Worm (Caenorhabditis elegans) whole organism, early embryonic: ENCODE data around the gene Y51H7BR.7.

Experiments used
- ama-1 ChIP-seq: fragments of 150-350 bp; optimal IDR thresholded peaks from 2 replicates; lab custom pipeline; 2014
- ceh-13 ChIP-seq: fragments of 200-800 bp; sonication (Bioruptor generic); optimal IDR thresholded peaks from 2 replicates; lab custom pipeline; 2018; ENCODE audit warnings: mild to moderate bottlenecking, missing genetic modification characterization, missing compliant biosample characterization
- ceh-36 ChIP-seq: sonication (generic microtip); optimal IDR thresholded peaks from 2 replicates; lab custom pipeline; 2016; ENCODE audit warnings: missing genetic modification characterization, inconsistent platforms, missing compliant biosample characterization
- hnd-1 ChIP-seq: sonication (generic microtip); optimal IDR thresholded peaks from 2 replicates; lab custom pipeline; 2016; ENCODE audit warnings: missing genetic modification characterization, missing compliant biosample characterization
- scrt-1 ChIP-seq: fragments of 200-800 bp; sonication (Bioruptor generic); IDR thresholded peaks from 2 replicates; pipeline ENCODE4 v1.3.6; 2022; ENCODE audit warnings: missing genetic modification characterization, missing compliant biosample characterization

DNA sequence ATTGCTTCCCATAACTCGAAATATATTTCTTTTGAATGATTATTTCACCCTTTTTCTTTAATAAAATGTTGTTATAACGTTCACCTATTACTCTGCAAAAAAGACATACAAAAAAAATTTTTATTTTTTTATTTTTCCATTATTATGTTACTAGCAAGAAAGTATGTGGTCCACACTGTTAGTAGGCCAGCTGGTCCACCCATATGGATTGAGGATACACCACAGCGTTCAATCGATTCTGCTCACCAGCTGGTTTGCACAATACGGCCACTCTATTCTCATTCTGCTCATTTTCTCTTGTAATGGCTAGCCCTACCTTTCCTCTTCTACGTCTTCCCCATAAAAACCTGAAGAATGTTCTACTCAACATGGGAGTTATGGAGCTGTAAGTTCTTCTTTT, 13.2 kb upstream of the Y51H7BR.7 start, which contains the start of gene fbxb-44:
- TF ChIP-seq ama-1, result no peak
- no peak for TF ChIP-seq ceh-13
- TF ChIP-seq hnd-1, result no peak
- no peak for TF ChIP-seq scrt-1 (GFP tag; lab: Robert Waterston, UW)
- no peak for TF ChIP-seq ceh-36
